Fruit fly (Drosophila melanogaster) whole organism, embryonic: ENCODE measurements around the gene LIMK1.

Experiments used
- Abd-B ChIP-seq: fragments of 200-800 bp; sonication (Bioruptor generic); optimal IDR thresholded peaks from 2 replicates; lab custom pipeline; 2018; ENCODE audit warnings: missing biosample characterization, mild to moderate bottlenecking, missing genetic modification characterization, moderate library complexity
- Bdp1 ChIP-seq: fragments of 200-800 bp; sonication (Bioruptor generic); optimal IDR thresholded peaks from 3 replicates; lab custom pipeline; 2016; ENCODE audit warnings: missing biosample characterization, missing genetic modification characterization
- Blimp-1 ChIP-seq: fragments of 200-800 bp; sonication (Bioruptor generic); optimal IDR thresholded peaks from 3 replicates; lab custom pipeline; 2018; ENCODE audit warnings: missing biosample characterization, missing genetic modification characterization, mild to moderate bottlenecking, moderate library complexity, missing genetic modification reagents
- CG12071 ChIP-seq: fragments of 200-800 bp; sonication (Bioruptor generic); optimal IDR thresholded peaks from 3 replicates; lab custom pipeline; 2018; ENCODE audit warnings: missing biosample characterization, mild to moderate bottlenecking, missing genetic modification characterization
- CG12104 ChIP-seq: fragments of 200-800 bp; sonication (Bioruptor generic); optimal IDR thresholded peaks from 3 replicates; lab custom pipeline; 2016; ENCODE audit warnings: missing biosample characterization, missing genetic modification characterization
- CG12219 ChIP-seq: fragments of 200-800 bp; sonication (Bioruptor generic); optimal IDR thresholded peaks from 3 replicates; lab custom pipeline; 2018; ENCODE audit warnings: missing biosample characterization, mild to moderate bottlenecking, missing genetic modification characterization
- CG14860 ChIP-seq: fragments of 200-800 bp; sonication (Bioruptor generic); IDR thresholded peaks from 3 replicates; pipeline ENCODE4 v1.3.6; 2022; ENCODE audit warnings: missing biosample characterization, missing genetic modification characterization; ENCODE audit not compliant: partially characterized antibody
- CG15479 ChIP-seq: fragments of 200-800 bp; sonication (Bioruptor generic); optimal IDR thresholded peaks from 3 replicates; lab custom pipeline; 2019; ENCODE audit warnings: missing biosample characterization, mild to moderate bottlenecking, missing genetic modification characterization, moderate library complexity
- CG16813 ChIP-seq: fragments of 200-800 bp; sonication (Bioruptor generic); IDR thresholded peaks from 3 replicates; pipeline ENCODE4 v1.3.6; 2022; ENCODE audit warnings: missing biosample characterization, missing genetic modification characterization; ENCODE audit not compliant: partially characterized antibody
- CG17361 ChIP-seq: fragments of 200-800 bp; sonication (Bioruptor generic); IDR thresholded peaks from 3 replicates; pipeline ENCODE4 v1.3.6; 2022; ENCODE audit warnings: missing biosample characterization, missing genetic modification characterization
- CG18619 ChIP-seq: fragments of 200-800 bp; sonication (Bioruptor generic); optimal IDR thresholded peaks from 3 replicates; lab custom pipeline; 2017; ENCODE audit warnings: missing biosample characterization, mild to moderate bottlenecking, missing genetic modification characterization
- CG2875 ChIP-seq: fragments of 200-800 bp; sonication (Bioruptor generic); optimal IDR thresholded peaks from 2 replicates; lab custom pipeline; 2017; ENCODE audit warnings: missing biosample characterization, mild to moderate bottlenecking, missing genetic modification characterization, missing genetic modification reagents
- CG31224 ChIP-seq: fragments of 200-800 bp; sonication (Bioruptor generic); IDR thresholded peaks from 2 replicates; pipeline ENCODE4 v1.3.6; 2022; ENCODE audit warnings: missing biosample characterization, missing genetic modification characterization
- CG32767 ChIP-seq: fragments of 200-800 bp; sonication (Bioruptor generic); IDR thresholded peaks from 2 replicates; pipeline ENCODE4 v1.3.6; 2022; ENCODE audit warnings: missing biosample characterization, missing genetic modification characterization
- CG3281 ChIP-seq: fragments of 200-800 bp; sonication (Bioruptor generic); optimal IDR thresholded peaks from 3 replicates; lab custom pipeline; 2017; ENCODE audit warnings: missing biosample characterization, mild to moderate bottlenecking, missing genetic modification characterization
- CG43689 ChIP-seq: fragments of 200-800 bp; sonication (Bioruptor generic); IDR thresholded peaks from 2 replicates; pipeline ENCODE4 v1.3.6; 2022; ENCODE audit warnings: missing biosample characterization, missing genetic modification characterization
- CG5953 ChIP-seq: fragments of 200-800 bp; sonication (Bioruptor generic); IDR thresholded peaks from 2 replicates; pipeline ENCODE4 v1.3.6; 2022; ENCODE audit warnings: missing biosample characterization, missing genetic modification characterization
- CG6654 ChIP-seq: fragments of 200-800 bp; sonication (Bioruptor generic); optimal IDR thresholded peaks from 2 replicates; lab custom pipeline; 2017; ENCODE audit warnings: missing biosample characterization, mild to moderate bottlenecking, missing genetic modification characterization
- CG6689 ChIP-seq: fragments of 200-800 bp; sonication (Bioruptor generic); IDR thresholded peaks from 2 replicates; pipeline ENCODE4 v1.3.6; 2022; ENCODE audit warnings: missing biosample characterization, missing genetic modification characterization
- CG7271 ChIP-seq: fragments of 200-800 bp; sonication (Bioruptor generic); optimal IDR thresholded peaks from 2 replicates; lab custom pipeline; 2018; ENCODE audit warnings: missing biosample characterization, mild to moderate bottlenecking, missing genetic modification characterization, moderate library complexity
- CG7786 ChIP-seq: fragments of 200-800 bp; sonication (Bioruptor generic); optimal IDR thresholded peaks from 2 replicates; lab custom pipeline; 2016; ENCODE audit warnings: missing biosample characterization, missing genetic modification characterization
- CG9609 ChIP-seq: fragments of 200-800 bp; sonication (Bioruptor generic); optimal IDR thresholded peaks from 3 replicates; lab custom pipeline; 2016; ENCODE audit warnings: missing biosample characterization, missing genetic modification characterization
- CG9932 ChIP-seq: fragments of 200-800 bp; sonication (Bioruptor generic); IDR thresholded peaks from 2 replicates; pipeline ENCODE4 v1.3.6; 2022; ENCODE audit warnings: missing biosample characterization, missing genetic modification characterization
- Dip2 ChIP-seq: fragments of 200-800 bp; sonication (Bioruptor generic); IDR thresholded peaks from 2 replicates; pipeline ENCODE4 v1.3.6; 2022; ENCODE audit warnings: missing biosample characterization, missing genetic modification characterization
- Doc2 ChIP-seq: fragments of 200-800 bp; sonication (Bioruptor generic); IDR thresholded peaks from 2 replicates; pipeline ENCODE4 v1.3.6; 2022; ENCODE audit warnings: missing biosample characterization, missing genetic modification characterization
- Drgx ChIP-seq: fragments of 200-800 bp; sonication (Bioruptor generic); IDR thresholded peaks from 2 replicates; pipeline ENCODE4 v1.3.6; 2022; ENCODE audit warnings: missing biosample characterization, missing genetic modification characterization
- ERR ChIP-seq: fragments of 200-800 bp; sonication (Bioruptor generic); optimal IDR thresholded peaks from 2 replicates; lab custom pipeline; 2016; ENCODE audit warnings: missing biosample characterization, missing genetic modification characterization
- HLH4C ChIP-seq: fragments of 200-800 bp; sonication (Bioruptor generic); IDR thresholded peaks from 3 replicates; pipeline ENCODE4 v1.3.6; 2022; ENCODE audit warnings: missing biosample characterization, missing genetic modification characterization; ENCODE audit not compliant: partially characterized antibody
- MTF-1 ChIP-seq: fragments of 200-800 bp; sonication (Bioruptor generic); optimal IDR thresholded peaks from 2 replicates; lab custom pipeline; 2018; ENCODE audit warnings: missing biosample characterization, mild to moderate bottlenecking, missing genetic modification characterization, borderline replicate concordance
- NC2α ChIP-seq: fragments of 200-800 bp; sonication (Bioruptor generic); optimal IDR thresholded peaks from 2 replicates; lab custom pipeline; 2016; ENCODE audit warnings: missing biosample characterization, missing genetic modification characterization
- NK7.1 ChIP-seq: fragments of 200-800 bp; sonication (Bioruptor generic); optimal IDR thresholded peaks from 3 replicates; lab custom pipeline; 2016; ENCODE audit warnings: missing biosample characterization, missing genetic modification characterization
- PHDP ChIP-seq: fragments of 200-800 bp; sonication (Bioruptor generic); optimal IDR thresholded peaks from 3 replicates; lab custom pipeline; 2018; ENCODE audit warnings: missing biosample characterization, mild to moderate bottlenecking, missing genetic modification characterization, moderate library complexity
- Rfx ChIP-seq: fragments of 200-800 bp; sonication (Bioruptor generic); IDR thresholded peaks from 2 replicates; pipeline ENCODE4 v1.3.6; 2022; ENCODE audit warnings: missing biosample characterization, missing genetic modification characterization
- Rx ChIP-seq: fragments of 200-800 bp; sonication (Bioruptor generic); IDR thresholded peaks from 2 replicates; pipeline ENCODE4 v1.3.6; 2022; ENCODE audit warnings: missing biosample characterization, missing genetic modification characterization
- Trl ChIP-seq, 3 experiments: fragments of >200 bp in 2 of 3; fragments of 200-800 bp in 1 of 3; sonication (Bioruptor generic) in 1 of 3; optimal IDR thresholded peaks; 2 replicates in 1 of 3; 3 replicates in 2 of 3; lab custom pipeline; 2016 to 2017; ENCODE audit warnings: missing biosample characterization in 1 of 3, missing genetic modification characterization in 1 of 3
- crol ChIP-seq: fragments of 200-800 bp; sonication (Bioruptor generic); IDR thresholded peaks from 2 replicates; pipeline ENCODE4 v1.3.6; 2022; ENCODE audit warnings: missing biosample characterization, missing genetic modification characterization
- dati ChIP-seq: fragments of 200-800 bp; sonication (Bioruptor generic); IDR thresholded peaks from 2 replicates; pipeline ENCODE4 v1.3.6; 2022; ENCODE audit warnings: missing biosample characterization, missing genetic modification characterization
- dysf ChIP-seq: fragments of 200-800 bp; sonication (Bioruptor generic); IDR thresholded peaks from 3 replicates; pipeline ENCODE4 v1.3.6; 2022; ENCODE audit warnings: missing biosample characterization, missing genetic modification characterization
- kah ChIP-seq: fragments of 200-800 bp; sonication (Bioruptor generic); optimal IDR thresholded peaks from 2 replicates; lab custom pipeline; 2018; ENCODE audit warnings: missing biosample characterization, mild to moderate bottlenecking, missing genetic modification characterization
- lola ChIP-seq, 3 experiments: fragments of >200 bp in 2 of 3; fragments of 200-800 bp in 1 of 3; sonication (Bioruptor generic) in 1 of 3; optimal IDR thresholded peaks; 2 replicates each; lab custom pipeline; 2017 to 2019; ENCODE audit warnings: missing biosample characterization in 3 of 3, missing genetic modification characterization in 3 of 3, mild to moderate bottlenecking in 1 of 3, moderate library complexity in 1 of 3
- mirr ChIP-seq: fragments of 200-800 bp; sonication (Bioruptor generic); optimal IDR thresholded peaks from 3 replicates; lab custom pipeline; 2018; ENCODE audit warnings: missing biosample characterization, mild to moderate bottlenecking, missing genetic modification characterization
- nau ChIP-seq: fragments of 200-800 bp; sonication (Bioruptor generic); optimal IDR thresholded peaks from 3 replicates; lab custom pipeline; 2017; ENCODE audit warnings: missing biosample characterization, mild to moderate bottlenecking, missing genetic modification characterization, missing genetic modification reagents
- otp ChIP-seq: fragments of 200-800 bp; sonication (Bioruptor generic); IDR thresholded peaks from 3 replicates; pipeline ENCODE4, ENCODE4 v1.3.6; 2022; ENCODE audit warnings: missing biosample characterization, missing genetic modification characterization
- row ChIP-seq: fragments of 200-800 bp; sonication (Bioruptor generic); IDR thresholded peaks from 3 replicates; pipeline ENCODE4 v1.3.6; 2022; ENCODE audit warnings: missing biosample characterization, missing genetic modification characterization
- slp2 ChIP-seq: fragments of 200-800 bp; sonication (Bioruptor generic); optimal IDR thresholded peaks from 2 replicates; lab custom pipeline; 2016; ENCODE audit warnings: missing biosample characterization, missing genetic modification characterization
- ttk ChIP-seq: fragments of 200-800 bp; sonication (Bioruptor generic); IDR thresholded peaks from 2 replicates; pipeline ENCODE4 v2.1.2; 2022; ENCODE audit warnings: missing biosample characterization, missing genetic modification characterization
- tup ChIP-seq: fragments of 200-800 bp; sonication (Bioruptor generic); optimal IDR thresholded peaks from 2 replicates; lab custom pipeline; 2016; ENCODE audit warnings: missing biosample characterization, mild to moderate bottlenecking, missing genetic modification characterization, moderate library complexity
- vnd ChIP-seq: fragments of 200-800 bp; sonication (Bioruptor generic); IDR thresholded peaks from 3 replicates; pipeline ENCODE4 v1.3.6; 2022; ENCODE audit warnings: missing biosample characterization, missing genetic modification characterization; ENCODE audit not compliant: partially characterized antibody

The LIMK1 gene

DNA sequence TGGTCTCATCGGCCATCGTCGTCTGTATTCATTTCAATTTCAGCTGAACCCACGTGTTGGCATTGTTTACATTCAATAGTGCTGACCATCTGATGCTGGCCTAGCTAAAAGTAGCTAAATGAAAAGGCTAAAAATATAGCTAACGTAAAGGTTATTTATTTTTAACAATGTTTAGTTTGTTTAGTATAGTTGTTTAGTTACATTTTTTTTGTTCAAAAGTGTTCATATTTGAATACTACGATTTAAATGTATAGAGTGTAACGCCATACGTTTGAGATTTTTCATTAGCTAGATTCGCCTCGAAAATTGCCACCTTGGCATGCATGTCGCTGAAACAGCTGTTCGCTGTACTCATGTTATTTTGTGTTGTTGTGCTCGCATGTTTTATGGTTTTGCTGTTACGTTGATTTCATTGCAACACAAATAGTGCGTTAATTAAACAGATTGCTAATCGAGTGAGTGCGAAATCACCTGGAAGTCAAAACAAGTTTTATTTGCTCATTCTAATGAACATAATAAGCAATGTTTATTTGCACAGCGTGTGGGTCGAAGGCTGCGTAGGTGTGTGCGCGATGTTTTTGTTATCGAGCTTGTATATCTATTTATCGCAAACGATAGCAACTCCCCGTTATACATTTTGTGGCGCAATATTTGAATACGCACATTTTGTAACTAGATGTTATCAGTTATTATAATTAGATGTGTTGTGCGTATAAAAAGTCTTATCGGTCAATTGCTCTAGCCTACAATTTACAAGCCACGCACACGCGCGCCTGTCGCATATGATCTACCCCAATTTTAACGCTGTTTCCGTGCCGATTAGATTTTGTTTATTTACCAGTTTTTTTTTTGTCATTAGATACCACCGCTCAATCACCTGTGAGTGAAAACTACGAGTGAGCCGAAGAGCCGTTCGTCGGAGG lies 19.8 kb upstream of the LIMK1 start, which contains the start of the genes CG1463 and Fpgs1 (continued):
- peak; percentile 44; the same call in 2 of the 3 replicates for TF ChIP-seq dysf (GFP tag; lab: Robert Waterston, UW)
- no peak for TF ChIP-seq CG32767
- no peak for TF ChIP-seq Drgx
- TF ChIP-seq Trl (optimal IDR thresholded peaks at IDR 0.05; lab: Kevin White, UChicago): no peak
- peak; percentile 9 for TF ChIP-seq Trl (GFP tag; optimal IDR thresholded peaks at IDR 0.05; lab: Kevin White, UChicago)
- no peak for TF ChIP-seq CG3281
- no peak for TF ChIP-seq CG17361
- TF ChIP-seq Doc2 (GFP tag; lab: Robert Waterston, UW): no peak
- TF ChIP-seq CG9932 (GFP tag; lab: Robert Waterston, UW): peak; percentile 59
- no peak for TF ChIP-seq Rx
- no peak for TF ChIP-seq vnd (GFP tag; lab: Robert Waterston, UW)
- no peak for TF ChIP-seq slp2 (GFP tag; lab: Kevin White, UChicago)
- TF ChIP-seq CG7271 (tag; lab: Kevin White, UChicago): no peak
- no peak for TF ChIP-seq NK7.1 (GFP tag; lab: Kevin White, UChicago)
- no peak for TF ChIP-seq CG5953
- peak; percentile 88 for TF ChIP-seq row (GFP tag; lab: Robert Waterston, UW)
- TF ChIP-seq otp: no peak
- TF ChIP-seq ERR (GFP tag; lab: Kevin White, UChicago): no peak
- TF ChIP-seq Bdp1: no peak
- no peak for TF ChIP-seq CG31224 (GFP tag; lab: Robert Waterston, UW)
- peak; percentile 41 for TF ChIP-seq mirr
- no peak for TF ChIP-seq CG16813 (GFP tag; lab: Robert Waterston, UW)
- no peak for TF ChIP-seq CG9609 (GFP tag; lab: Kevin White, UChicago)
- 0 out of 3 replicates have a peak, but pooled peaks have one; percentile 44 for TF ChIP-seq HLH4C (GFP tag; lab: Robert Waterston, UW)
- no peak for TF ChIP-seq PHDP (tag; lab: Kevin White, UChicago)
- TF ChIP-seq CG2875 (GFP tag; lab: Kevin White, UChicago): no peak
- TF ChIP-seq CG43689 (GFP tag; lab: Robert Waterston, UW): no peak
- peak; percentile 72 for TF ChIP-seq CG6689
- TF ChIP-seq Abd-B: no peak
- TF ChIP-seq kah: peak; percentile 68
- peak; percentile 47; the same call in 1 of the 2 replicates for TF ChIP-seq Rfx (GFP tag; lab: Robert Waterston, UW)
- no peak for TF ChIP-seq NC2α (GFP tag; lab: Kevin White, UChicago)
- TF ChIP-seq nau (GFP tag; lab: Kevin White, UChicago): no peak
- TF ChIP-seq CG6654: no peak
- no peak for TF ChIP-seq MTF-1 (GFP tag; lab: Kevin White, UChicago)
- no peak for TF ChIP-seq CG14860
- peak; percentile 10 for TF ChIP-seq CG7786 (GFP tag; lab: Kevin White, UChicago)
- TF ChIP-seq CG15479 (GFP tag; lab: Kevin White, UChicago): peak; percentile 66
- no peak for TF ChIP-seq Dip2
- TF ChIP-seq CG18619 (GFP tag; lab: Kevin White, UChicago): no peak
- TF ChIP-seq CG12104: no peak
- TF ChIP-seq tup (GFP tag; lab: Kevin White, UChicago): no peak
- TF ChIP-seq dati (GFP tag; lab: Robert Waterston, UW): no peak
- TF ChIP-seq crol: no peak
- TF ChIP-seq CG12219: no peak
- TF ChIP-seq ttk: no peak
- TF ChIP-seq lola (GFP tag; optimal IDR thresholded peaks at IDR 0.05; lab: Kevin White, UChicago): peak in 1 of 3 experiments; percentile 36
- TF ChIP-seq Blimp-1 (GFP tag; lab: Kevin White, UChicago): no peak
- TF ChIP-seq CG12071: no peak
